Worm (Caenorhabditis elegans) whole organism, early embryonic: ENCODE data around the gene chil-14.

ENCODE experiments used
- B0310.2 ChIP-seq: sonication (generic microtip); optimal IDR thresholded peaks from 2 replicates; lab custom pipeline; 2016; ENCODE audit warnings: mild to moderate bottlenecking, missing genetic modification characterization, missing compliant biosample characterization
- F13C5.2 ChIP-seq: sonication (generic microtip); optimal IDR thresholded peaks from 2 replicates; lab custom pipeline; 2017; ENCODE audit warnings: mild to moderate bottlenecking, missing genetic modification characterization, inconsistent platforms, missing compliant biosample characterization
- aly-1 ChIP-seq: sonication (generic microtip); optimal IDR thresholded peaks from 2 replicates; lab custom pipeline; 2016; ENCODE audit warnings: missing genetic modification characterization, missing compliant biosample characterization
- ama-1 ChIP-seq: fragments of 150-350 bp; optimal IDR thresholded peaks from 2 replicates; lab custom pipeline; 2014
- ceh-13 ChIP-seq: fragments of 200-800 bp; sonication (Bioruptor generic); optimal IDR thresholded peaks from 2 replicates; lab custom pipeline; 2018; ENCODE audit warnings: mild to moderate bottlenecking, missing genetic modification characterization, missing compliant biosample characterization
- ceh-36 ChIP-seq: sonication (generic microtip); optimal IDR thresholded peaks from 2 replicates; lab custom pipeline; 2016; ENCODE audit warnings: missing genetic modification characterization, inconsistent platforms, missing compliant biosample characterization
- ets-7 ChIP-seq: sonication (generic microtip); optimal IDR thresholded peaks from 2 replicates; lab custom pipeline; 2016; ENCODE audit warnings: missing genotype, missing genetic modification characterization, missing compliant biosample characterization
- flt-1 ChIP-seq: fragments of 200-800 bp; sonication (Bioruptor generic); IDR thresholded peaks from 2 replicates; pipeline ENCODE4 v1.3.6; 2022; ENCODE audit warnings: missing genetic modification characterization, missing compliant biosample characterization
- hmbx-1 ChIP-seq: sonication (generic microtip); optimal IDR thresholded peaks from 2 replicates; lab custom pipeline; 2016; ENCODE audit warnings: mild to moderate bottlenecking, missing genetic modification characterization, missing compliant biosample characterization
- hmg-4 ChIP-seq: fragments of 200-800 bp; sonication (Bioruptor generic); optimal IDR thresholded peaks from 2 replicates; lab custom pipeline; 2018; ENCODE audit warnings: mild to moderate bottlenecking, missing genetic modification characterization, missing compliant biosample characterization
- hnd-1 ChIP-seq: sonication (generic microtip); optimal IDR thresholded peaks from 2 replicates; lab custom pipeline; 2016; ENCODE audit warnings: missing genetic modification characterization, missing compliant biosample characterization
- pes-1 ChIP-seq: fragments of 200-800 bp; sonication (Bioruptor generic); IDR thresholded peaks from 2 replicates; pipeline ENCODE4 v1.3.6; 2022; ENCODE audit warnings: missing genetic modification reagents, missing genetic modification characterization, missing compliant biosample characterization
- scrt-1 ChIP-seq: fragments of 200-800 bp; sonication (Bioruptor generic); IDR thresholded peaks from 2 replicates; pipeline ENCODE4 v1.3.6; 2022; ENCODE audit warnings: missing genetic modification characterization, missing compliant biosample characterization
- sea-1 ChIP-seq: fragments of 200-800 bp; sonication (Bioruptor generic); conservative IDR thresholded peaks from 2 replicates; pipeline ENCODE4 v1.3.6; 2022; ENCODE audit warnings: missing genetic modification characterization, missing compliant biosample characterization
- tbx-11 ChIP-seq: fragments of 200-800 bp; sonication (Bioruptor generic); IDR thresholded peaks from 2 replicates; pipeline ENCODE4 v1.3.6; 2022; ENCODE audit warnings: missing genetic modification characterization, missing compliant biosample characterization
- tbx-37 ChIP-seq: fragments of 200-800 bp; sonication (Bioruptor generic); conservative IDR thresholded peaks from 2 replicates; pipeline ENCODE4 v1.3.6; 2022; ENCODE audit warnings: missing genetic modification reagents, missing genetic modification characterization, missing compliant biosample characterization
- tra-4 ChIP-seq: sonication (generic microtip); optimal IDR thresholded peaks from 2 replicates; lab custom pipeline; 2017; ENCODE audit warnings: missing genetic modification characterization, missing compliant biosample characterization

chil-14 gene

ce11 chrV:1468905-1469304, 14.0 kb downstream of the chil-14 start:
- TF ChIP-seq pes-1 (no peak), tbx-11 (GFP tag; lab: Robert Waterston, UW) (no peak), hmg-4 (no peak)

- peak; percentile 46 for TF ChIP-seq hmg-4
- TF ChIP-seq ceh-13 (GFP tag; lab: Kevin White, UChicago) = no peak
- TF ChIP-seq ceh-36 (tag; lab: Kevin White, UChicago) = peak; percentile 6
Measured at ce11 chrV:1471078-1471969, 16.5 kb downstream of the chil-14 start.

ce11 chrV:1471977-1472376, 17.1 kb downstream of the chil-14 start:
- TF ChIP-seq pes-1 = no peak
- no peak for TF ChIP-seq hnd-1 (tag; lab: Kevin White, UChicago)
- TF ChIP-seq tbx-11 (GFP tag; lab: Robert Waterston, UW) = no peak
- no peak for TF ChIP-seq hmbx-1
- no peak for TF ChIP-seq hmg-4
- no peak for TF ChIP-seq B0310.2 (tag; lab: Kevin White, UChicago)
- no peak for TF ChIP-seq tra-4
- no peak for TF ChIP-seq sea-1 (GFP tag; lab: Robert Waterston, UW)
- TF ChIP-seq ets-7 (tag; lab: Kevin White, UChicago) = no peak
- no peak for TF ChIP-seq aly-1 (tag; lab: Kevin White, UChicago)
- no peak for TF ChIP-seq ceh-13 (GFP tag; lab: Kevin White, UChicago)
- no peak for TF ChIP-seq F13C5.2 (tag; lab: Kevin White, UChicago)
- TF ChIP-seq flt-1 (GFP tag; lab: Robert Waterston, UW) = no peak
- no peak for TF ChIP-seq tbx-37 (GFP tag; lab: Robert Waterston, UW)
- TF ChIP-seq scrt-1 (GFP tag; lab: Robert Waterston, UW) = no peak
- TF ChIP-seq ceh-36 (tag; lab: Kevin White, UChicago) = no peak
- no peak for TF ChIP-seq ama-1

- TF ChIP-seq ama-1 (no peak), hmg-4 (peak; percentile 24)
Measured at ce11 chrV:1472569-1472968, 17.7 kb downstream of the chil-14 start.

- TF ChIP-seq F13C5.2 (tag; lab: Kevin White, UChicago) = peak; percentile 29
- peak; percentile 85 for TF ChIP-seq hmg-4
- 0 out of 2 replicates have a peak, but pooled peaks have one; percentile 19 for TF ChIP-seq pes-1
- TF ChIP-seq hmbx-1 = no peak
- peak; percentile 66 for TF ChIP-seq aly-1 (tag; lab: Kevin White, UChicago)
- peak; percentile 12 for TF ChIP-seq ets-7 (tag; lab: Kevin White, UChicago)
- TF ChIP-seq ceh-36 (tag; lab: Kevin White, UChicago) = no peak
- peak; percentile 46; the same call in 1 of the 2 replicates for TF ChIP-seq flt-1 (GFP tag; lab: Robert Waterston, UW)
Measured at ce11 chrV:1474486-1475125, 19.7 kb downstream of the chil-14 start, which contains the start of the genes F53E2.2 and unc-60. Gene F53E2.2, plus strand, starts transcription at chrV:1475086. Gene unc-60, plus strand, starts transcription at chrV:1475086.

- TF ChIP-seq ets-7 (tag; lab: Kevin White, UChicago) = no peak
- no peak for TF ChIP-seq ceh-36 (tag; lab: Kevin White, UChicago)
- TF ChIP-seq tra-4 = no peak
- no peak for TF ChIP-seq tbx-11 (GFP tag; lab: Robert Waterston, UW)
- TF ChIP-seq pes-1 = no peak
- TF ChIP-seq aly-1 (tag; lab: Kevin White, UChicago) = no peak
- TF ChIP-seq hmbx-1 = no peak
- TF ChIP-seq sea-1 (GFP tag; lab: Robert Waterston, UW) = no peak
- no peak for TF ChIP-seq hnd-1 (tag; lab: Kevin White, UChicago)
- TF ChIP-seq scrt-1 (GFP tag; lab: Robert Waterston, UW) = no peak
- TF ChIP-seq ama-1 = no peak
- TF ChIP-seq B0310.2 (tag; lab: Kevin White, UChicago) = no peak
- TF ChIP-seq hmg-4 = no peak
- TF ChIP-seq ceh-13 (GFP tag; lab: Kevin White, UChicago) = no peak
- no peak for TF ChIP-seq F13C5.2 (tag; lab: Kevin White, UChicago)
Measured at ce11 chrV:1476284-1476792, 21.5 kb downstream of the chil-14 start.

ce11 chrV:1476841-1477240, 22.0 kb downstream of the chil-14 start:
- TF ChIP-seq tbx-37 (GFP tag; lab: Robert Waterston, UW) (no peak), pes-1 (no peak), B0310.2 (tag; lab: Kevin White, UChicago) (no peak), F13C5.2 (tag; lab: Kevin White, UChicago) (no peak), ets-7 (tag; lab: Kevin White, UChicago) (no peak), flt-1 (GFP tag; lab: Robert Waterston, UW) (no peak), hmg-4 (no peak), hnd-1 (tag; lab: Kevin White, UChicago) (no peak), tra-4 (no peak), ceh-13 (GFP tag; lab: Kevin White, UChicago) (no peak)

ce11 chrV:1480841-1481240, 26.0 kb downstream of the chil-14 start:
- TF ChIP-seq ets-7 (tag; lab: Kevin White, UChicago) = no peak
- no peak for TF ChIP-seq ceh-13 (GFP tag; lab: Kevin White, UChicago)
- no peak for TF ChIP-seq hnd-1 (tag; lab: Kevin White, UChicago)
- TF ChIP-seq aly-1 (tag; lab: Kevin White, UChicago) = no peak
- TF ChIP-seq F13C5.2 (tag; lab: Kevin White, UChicago) = no peak
- TF ChIP-seq hmg-4 = no peak
- no peak for TF ChIP-seq tbx-37 (GFP tag; lab: Robert Waterston, UW)
- TF ChIP-seq ama-1 = no peak
- TF ChIP-seq tbx-11 (GFP tag; lab: Robert Waterston, UW) = no peak
- TF ChIP-seq pes-1 = no peak
- TF ChIP-seq tra-4 = no peak
- no peak for TF ChIP-seq scrt-1 (GFP tag; lab: Robert Waterston, UW)
- no peak for TF ChIP-seq sea-1 (GFP tag; lab: Robert Waterston, UW)
- no peak for TF ChIP-seq flt-1 (GFP tag; lab: Robert Waterston, UW)
- TF ChIP-seq ceh-36 (tag; lab: Kevin White, UChicago) = no peak
- no peak for TF ChIP-seq hmbx-1
- TF ChIP-seq B0310.2 (tag; lab: Kevin White, UChicago) = no peak
